Worm (Caenorhabditis elegans): ENCODE measurements around the gene Y77E11A.16.

Gene Y77E11A.16

DNA sequence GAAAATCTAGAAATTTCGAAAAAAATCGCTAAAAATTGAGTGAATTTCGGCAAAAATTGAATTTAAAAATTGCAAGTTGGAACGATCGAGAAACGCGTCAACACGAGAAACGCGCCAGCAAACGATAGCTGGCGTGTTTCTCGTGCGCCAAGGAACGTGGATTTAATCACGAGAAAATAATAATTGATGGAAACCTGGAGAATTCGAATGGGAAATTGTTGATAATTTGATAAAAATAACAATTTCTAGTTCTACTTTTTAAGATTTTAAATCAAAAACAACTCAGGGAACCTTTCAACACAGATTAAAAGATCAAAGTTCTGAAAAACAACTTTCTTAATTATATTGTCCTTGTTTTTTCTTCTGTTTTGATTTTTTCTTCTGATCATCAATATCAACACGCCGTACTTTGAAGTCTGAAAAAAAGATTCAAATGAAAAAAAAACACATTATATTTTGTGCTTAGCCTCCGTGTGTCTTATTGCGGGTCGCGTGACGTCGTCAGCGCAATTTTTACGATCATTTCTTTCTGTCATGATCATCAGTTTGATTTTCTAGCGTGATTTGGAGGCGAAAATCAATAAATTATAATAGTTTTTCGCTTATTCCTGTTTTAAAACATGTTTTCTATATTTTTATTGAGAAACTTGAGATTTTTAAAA, 10.9 kb downstream of the Y77E11A.16 start, which contains the start of gene npp-20 (continued):
- TF ChIP-seq ceh-8 (GFP tag; optimal IDR thresholded peaks at IDR 0.05): no peak
- TF ChIP-seq F16B12.6 (tag; optimal IDR thresholded peaks at IDR 0.05): peak; percentile 48
- TF ChIP-seq sup-37 (GFP tag; optimal IDR thresholded peaks at IDR 0.05): no peak
- TF ChIP-seq alr-1 (tag; optimal IDR thresholded peaks at IDR 0.05; ENCODE audit: borderline replicate concordance): no peak
- TF ChIP-seq nhr-85 (tag): peak; percentile 84
- TF ChIP-seq egl-27 (tag; optimal IDR thresholded peaks at IDR 0.05): no peak
- TF ChIP-seq sptf-1 (tag; optimal IDR thresholded peaks at IDR 0.05): no peak
- TF ChIP-seq pag-3 (tag; optimal IDR thresholded peaks at IDR 0.05; ENCODE audit: borderline replicate concordance, insufficient read depth): no peak
- TF ChIP-seq nhr-77 (tag; optimal IDR thresholded peaks at IDR 0.05): no peak
- TF ChIP-seq ceh-82 (tag; optimal IDR thresholded peaks at IDR 0.05): peak; percentile 48 to 73 (median 72)
- TF ChIP-seq mab-9 (GFP tag; IDR thresholded peaks at IDR 0.05): no peak
- TF ChIP-seq fkh-8 (tag; optimal IDR thresholded peaks at IDR 0.05): no peak
- peak in 1 of 2 experiments; percentile 72 for TF ChIP-seq mdl-1 (tag; optimal IDR thresholded peaks at IDR 0.05)
- no peak for TF ChIP-seq C34B4.2 (tag; optimal IDR thresholded peaks at IDR 0.05)
- TF ChIP-seq nhr-19 (GFP tag; conservative IDR thresholded peaks at IDR 0.05): peak; percentile 54
- no peak for TF ChIP-seq ceh-88 (GFP tag; IDR thresholded peaks at IDR 0.05)
- TF ChIP-seq tlp-1 (tag; optimal IDR thresholded peaks at IDR 0.05): no peak
- peak; percentile 66 for TF ChIP-seq grh-1 (GFP tag; IDR thresholded peaks at IDR 0.05)
- TF ChIP-seq elt-3 (tag; optimal IDR thresholded peaks at IDR 0.05): peak in 1 of 6 experiments; percentile 6
- TF ChIP-seq nhr-90 (tag; optimal IDR thresholded peaks at IDR 0.05; ENCODE audit: poor library complexity): peak; percentile 75
- no peak for TF ChIP-seq aha-1 (tag; optimal IDR thresholded peaks at IDR 0.05)
- TF ChIP-seq dsc-1 (tag; optimal IDR thresholded peaks at IDR 0.05): peak; percentile 65
- peak; percentile 72 for TF ChIP-seq snu-23 (GFP tag; optimal IDR thresholded peaks at IDR 0.05)
- TF ChIP-seq hlh-17 (GFP tag; optimal IDR thresholded peaks at IDR 0.05; ENCODE audit: borderline replicate concordance): no peak
- TF ChIP-seq lin-35 (GFP tag; optimal IDR thresholded peaks at IDR 0.05): peak; percentile 72 to 76
- TF ChIP-seq isw-1 (GFP tag; IDR thresholded peaks at IDR 0.05): no peak
- TF ChIP-seq lin-14 (GFP tag; optimal IDR thresholded peaks at IDR 0.05): no peak
- no peak for TF ChIP-seq fkh-10 (GFP tag; optimal IDR thresholded peaks at IDR 0.05)
- no peak for TF ChIP-seq mef-2 (tag; optimal IDR thresholded peaks at IDR 0.05)
- TF ChIP-seq lin-39 (tag; optimal IDR thresholded peaks at IDR 0.05): peak; percentile 84
- TF ChIP-seq zip-4 (GFP tag; optimal IDR thresholded peaks at IDR 0.05): peak; percentile 19
- TF ChIP-seq unc-62 (GFP tag; optimal IDR thresholded peaks at IDR 0.05): no peak
- no peak for TF ChIP-seq nhr-237 (tag; optimal IDR thresholded peaks at IDR 0.05)
- no peak for TF ChIP-seq ces-1 (GFP tag; optimal IDR thresholded peaks at IDR 0.05)
- no peak for TF ChIP-seq Y116A8C.19 (tag; optimal IDR thresholded peaks at IDR 0.05; ENCODE audit: borderline replicate concordance)
- peak; percentile 5 for TF ChIP-seq jun-1 (tag; optimal IDR thresholded peaks at IDR 0.05)
- TF ChIP-seq sox-4 (tag; optimal IDR thresholded peaks at IDR 0.05): no peak
- TF ChIP-seq lin-15B (tag; optimal IDR thresholded peaks at IDR 0.05): no peak
- TF ChIP-seq ama-1 (optimal IDR thresholded peaks at IDR 0.05): no peak
- TF ChIP-seq skn-1 (tag; optimal IDR thresholded peaks at IDR 0.05): peak; percentile 15
- TF ChIP-seq zag-1 (tag; optimal IDR thresholded peaks at IDR 0.05): no peak
- peak; percentile 69 for TF ChIP-seq swsn-7 (tag; optimal IDR thresholded peaks at IDR 0.05)
- no peak for TF ChIP-seq pax-3 (tag; optimal IDR thresholded peaks at IDR 0.05)
- no peak for TF ChIP-seq nhr-12 (tag; optimal IDR thresholded peaks at IDR 0.05)
- TF ChIP-seq nhr-84 (tag; optimal IDR thresholded peaks at IDR 0.05): no peak
- TF ChIP-seq vab-15 (tag; optimal IDR thresholded peaks at IDR 0.05): no peak
- peak; percentile 70 to 77 for TF ChIP-seq efl-1 (optimal IDR thresholded peaks at IDR 0.05)
- peak; percentile 78 to 97 for TF ChIP-seq efl-1 (GFP tag; optimal IDR thresholded peaks at IDR 0.05 in 1 of 2)
- TF ChIP-seq ceh-90 (tag; optimal IDR thresholded peaks at IDR 0.05): peak; percentile 41
- TF ChIP-seq blmp-1 (tag; optimal IDR thresholded peaks at IDR 0.05): peak; percentile 38
- no peak for TF ChIP-seq hlh-4 (tag; optimal IDR thresholded peaks at IDR 0.05)
- peak; percentile 75 to 79 for TF ChIP-seq lsy-2 (tag; optimal IDR thresholded peaks at IDR 0.05)
